Worm (Caenorhabditis elegans): ENCODE data around the gene C18F10.2.

DNA sequence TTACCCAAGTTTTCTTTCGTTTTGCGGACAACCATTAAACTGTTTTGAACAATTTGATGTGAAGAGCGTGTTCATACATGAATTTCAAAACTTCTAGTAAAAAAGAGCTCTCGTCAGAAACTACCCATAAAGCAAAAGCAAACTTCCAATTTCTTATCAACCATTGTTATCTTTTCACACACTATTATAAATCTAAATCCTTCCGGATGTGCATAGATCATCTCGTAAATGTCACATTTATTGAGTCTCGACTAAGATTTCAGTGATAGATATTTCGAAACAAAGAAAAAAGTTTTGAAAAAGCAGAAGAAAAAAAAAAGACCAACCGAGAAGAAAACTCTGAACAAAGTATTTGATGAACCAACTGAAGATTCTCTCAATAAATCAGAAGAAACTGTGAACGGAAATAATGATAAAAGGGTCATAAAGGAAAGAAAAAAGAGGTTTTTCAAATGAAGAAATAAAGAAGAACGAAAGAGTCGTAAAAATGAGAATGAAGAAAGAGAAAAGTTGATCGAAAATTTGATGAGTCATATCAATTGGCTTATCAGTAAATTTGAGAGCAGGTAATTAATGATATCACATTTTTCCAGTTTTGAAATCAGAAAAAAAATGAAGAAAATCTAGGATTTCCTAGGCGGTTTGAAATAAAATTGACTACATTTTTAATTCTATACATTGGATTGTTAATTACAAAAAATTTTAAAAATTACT lies 17.7 kb downstream of the C18F10.2 start:
- TF ChIP-seq tbx-37 (GFP tag; conservative IDR thresholded peaks at IDR 0.05), result no peak
- TF ChIP-seq pes-1 (GFP tag; IDR thresholded peaks at IDR 0.05), result no peak
- no peak for TF ChIP-seq ama-1 (optimal IDR thresholded peaks at IDR 0.05)
- no peak for TF ChIP-seq sea-1 (GFP tag; conservative IDR thresholded peaks at IDR 0.05)
- TF ChIP-seq tra-4 (tag; optimal IDR thresholded peaks at IDR 0.05), result no peak
- no peak for TF ChIP-seq hnd-1 (tag; optimal IDR thresholded peaks at IDR 0.05)
- TF ChIP-seq B0310.2 (tag; optimal IDR thresholded peaks at IDR 0.05), result no peak
- no peak for TF ChIP-seq tbx-11 (GFP tag; IDR thresholded peaks at IDR 0.05)
- no peak for TF ChIP-seq aly-1 (tag; optimal IDR thresholded peaks at IDR 0.05)
